Worm (Caenorhabditis elegans): ENCODE data around the gene nspd-5.

Gene nspd-5

DNA sequence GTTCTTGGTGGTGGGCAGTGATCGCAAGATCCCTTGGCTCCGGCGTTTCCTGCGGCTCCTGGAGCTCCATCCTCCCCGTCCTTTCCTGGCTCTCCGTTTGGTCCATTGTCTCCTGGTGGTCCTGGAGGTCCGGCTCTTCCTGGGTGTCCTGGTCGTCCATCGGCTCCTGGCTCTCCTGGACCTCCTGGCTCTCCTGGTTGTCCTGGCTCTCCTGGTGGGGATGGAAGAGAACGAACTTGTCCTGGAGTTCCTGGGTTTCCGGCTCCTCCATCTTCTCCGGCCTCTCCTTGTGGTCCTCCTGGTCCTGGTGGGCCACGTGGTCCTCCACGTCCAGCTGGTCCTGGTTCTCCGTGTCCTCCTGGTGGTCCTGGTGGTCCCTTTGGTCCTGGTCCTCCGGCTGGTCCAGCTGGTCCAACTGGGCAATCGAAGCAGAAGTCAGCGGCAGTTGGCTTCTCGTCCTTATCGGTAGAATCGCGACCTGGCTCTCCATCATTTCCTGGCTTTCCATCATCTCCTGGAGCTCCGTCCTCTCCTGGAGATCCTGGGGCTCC, 9.7 kb upstream of the nspd-5 start:
- TF ChIP-seq aly-2 (tag; optimal IDR thresholded peaks at IDR 0.05) (no peak), R02D3.7 (tag; optimal IDR thresholded peaks at IDR 0.05) (no peak), pha-4 (GFP tag; IDR thresholded peaks at IDR 0.05) (no peak; the same call in 1 of the 2 replicates), pha-4 (tag; optimal IDR thresholded peaks at IDR 0.05) (no peak), ceh-62 (tag; optimal IDR thresholded peaks at IDR 0.05) (no peak), set-16 (GFP tag; IDR thresholded peaks at IDR 0.05) (peak; percentile 98), egl-43 (GFP tag; IDR thresholded peaks at IDR 0.05) (0 out of 2 replicates have a peak, but pooled peaks have one; percentile 33), ctbp-1 (GFP tag; IDR thresholded peaks at IDR 0.05) (0 out of 2 replicates have a peak, but pooled peaks have one; percentile 29), madf-9 (GFP tag; conservative IDR thresholded peaks at IDR 0.05) (peak; percentile 2; the same call in 1 of the 2 replicates), fos-1 (tag; optimal IDR thresholded peaks at IDR 0.05) (no peak), aha-1 (tag) (peak; percentile 7), lin-38 (GFP tag; IDR thresholded peaks at IDR 0.05) (no peak), mxl-3 (GFP tag; optimal IDR thresholded peaks at IDR 0.05) (no peak), php-3 (GFP tag; IDR thresholded peaks at IDR 0.05) (no peak), duxl-1 (tag; optimal IDR thresholded peaks at IDR 0.05; ENCODE audit: poor library complexity) (no peak), vab-7 (GFP tag; IDR thresholded peaks at IDR 0.05) (no peak)

ce11 chrII:4867476-4867875, 7.3 kb upstream of the nspd-5 start, which contains the start of gene col-17:
TSS of gene col-17 (minus strand) at chrII:4867576.
- TF ChIP-seq zag-1 (tag; optimal IDR thresholded peaks at IDR 0.05): no peak
- no peak for TF ChIP-seq daf-19 (GFP tag; conservative IDR thresholded peaks at IDR 0.05)
- TF ChIP-seq lsy-2 (tag; optimal IDR thresholded peaks at IDR 0.05): no peak
- TF ChIP-seq nhr-237 (tag; optimal IDR thresholded peaks at IDR 0.05): no peak
- TF ChIP-seq tra-1 (GFP tag; IDR thresholded peaks at IDR 0.05): no peak
- TF ChIP-seq dmd-6 (GFP tag; IDR thresholded peaks at IDR 0.05): no peak
- no peak for TF ChIP-seq ctbp-1 (GFP tag; IDR thresholded peaks at IDR 0.05)
- TF ChIP-seq daf-12 (tag; optimal IDR thresholded peaks at IDR 0.05): no peak
- TF ChIP-seq nhr-28 (tag; optimal IDR thresholded peaks at IDR 0.05): no peak
- no peak for TF ChIP-seq ztf-11 (tag; optimal IDR thresholded peaks at IDR 0.05)

DNA sequence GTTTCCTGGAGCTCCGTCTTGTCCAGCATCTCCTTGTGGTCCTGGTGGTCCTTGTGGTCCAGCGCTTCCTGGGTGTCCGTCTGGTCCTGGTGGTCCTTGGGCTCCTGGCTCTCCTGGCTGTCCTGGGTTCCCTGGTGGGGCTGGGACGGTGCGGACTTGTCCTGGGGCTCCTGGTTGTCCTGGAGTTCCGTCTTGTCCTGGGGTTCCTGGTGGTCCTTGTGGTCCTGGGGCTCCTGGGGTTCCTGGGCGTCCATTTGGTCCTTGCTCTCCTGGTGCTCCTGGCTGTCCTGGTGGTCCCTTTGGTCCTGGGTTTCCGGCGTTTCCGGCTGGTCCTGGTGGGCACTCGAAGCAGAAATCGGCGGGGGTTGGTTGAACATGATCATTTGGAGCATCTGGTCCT, 6.7 kb upstream of the nspd-5 start:
- peak; percentile 97 for TF ChIP-seq set-16 (GFP tag; IDR thresholded peaks at IDR 0.05)
- TF ChIP-seq snpc-1.2 (GFP tag; IDR thresholded peaks at IDR 0.05): 0 out of 2 replicates have a peak, but pooled peaks have one; percentile 23

DNA sequence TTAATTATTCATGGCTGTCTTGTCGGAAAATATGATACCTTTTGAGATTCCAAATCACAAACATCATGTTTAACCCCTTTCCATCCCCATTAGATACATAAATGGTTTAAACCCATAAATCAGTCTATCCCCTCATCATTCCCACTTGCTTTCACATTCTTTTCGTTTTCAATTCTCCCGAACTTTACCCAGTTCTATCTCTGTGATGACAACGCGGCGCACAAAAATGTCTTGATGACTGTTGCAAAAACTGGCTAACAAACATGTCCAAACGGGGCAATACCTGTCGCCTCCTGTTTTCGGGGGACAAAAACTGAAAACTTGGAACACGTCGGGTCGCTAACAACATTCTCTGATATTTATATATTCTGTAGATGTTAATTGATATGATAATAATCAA, 5.9 kb upstream of the nspd-5 start:
- TF ChIP-seq zip-2 (tag; optimal IDR thresholded peaks at IDR 0.05) (no peak), ZK546.5 (tag; optimal IDR thresholded peaks at IDR 0.05) (no peak), nhr-28 (tag; optimal IDR thresholded peaks at IDR 0.05) (peak; percentile 42), mxl-3 (GFP tag; optimal IDR thresholded peaks at IDR 0.05) (peak; percentile 65), dpl-1 (GFP tag; optimal IDR thresholded peaks at IDR 0.05) (peak; percentile 16), madf-5 (GFP tag; IDR thresholded peaks at IDR 0.05) (0 out of 4 replicates have a peak, but pooled peaks of 1 of the 2 experiments have one; percentile 16), nhr-237 (tag; optimal IDR thresholded peaks at IDR 0.05) (no peak), tra-1 (GFP tag; IDR thresholded peaks at IDR 0.05) (no peak), nhr-42 (GFP tag; IDR thresholded peaks at IDR 0.05) (no peak), nhr-48 (tag; optimal IDR thresholded peaks at IDR 0.05) (peak; percentile 45), hlh-11 (tag; optimal IDR thresholded peaks at IDR 0.05) (peak; percentile 71), T26A8.4 (GFP tag; IDR thresholded peaks at IDR 0.05) (peak; percentile 52; the same call in 1 of the 2 replicates), aha-1 (tag) (peak; percentile 73), ama-1 (optimal IDR thresholded peaks at IDR 0.05) (peak; percentile 82)

- no peak for TF ChIP-seq nhr-41 (GFP tag; IDR thresholded peaks at IDR 0.05)
- TF ChIP-seq F49E8.2 (tag; optimal IDR thresholded peaks at IDR 0.05; ENCODE audit: borderline replicate concordance): no peak
- TF ChIP-seq nhr-10 (tag; optimal IDR thresholded peaks at IDR 0.05): no peak
- TF ChIP-seq spr-3 (GFP tag; optimal IDR thresholded peaks at IDR 0.05): no peak
- TF ChIP-seq zip-11 (GFP tag; IDR thresholded peaks at IDR 0.05): no peak
- TF ChIP-seq F37D6.2 (tag; optimal IDR thresholded peaks at IDR 0.05): no peak
- no peak for TF ChIP-seq hmg-1.1 (GFP tag; IDR thresholded peaks at IDR 0.05)
- TF ChIP-seq mes-2 (tag; optimal IDR thresholded peaks at IDR 0.05; ENCODE audit: poor library complexity, severe bottlenecking): no peak
- no peak for TF ChIP-seq dmd-8 (GFP tag; IDR thresholded peaks at IDR 0.05)
- no peak for TF ChIP-seq fos-1 (tag; optimal IDR thresholded peaks at IDR 0.05)
Observed at ce11 chrII:4863357-4863756, 3.2 kb upstream of the nspd-5 start, which contains the start of the genes mpst-4 and F11G11.14. TSS of gene mpst-4 (minus strand) at chrII:4863457. TSS of gene F11G11.14 (plus strand) at chrII:4863681.
